Worm (Caenorhabditis elegans) whole organism, late embryonic: ENCODE data around the gene C14B9.2.

Experiments
- C38D4.7 ChIP-seq: fragments of 200-800 bp; sonication (Bioruptor generic); optimal IDR thresholded peaks from 2 replicates; lab custom pipeline; 2018; ENCODE audit warnings: mild to moderate bottlenecking, missing genetic modification characterization, moderate library complexity, missing compliant biosample characterization
- K02D7.2 ChIP-seq: sonication (generic microtip); optimal IDR thresholded peaks from 2 replicates; lab custom pipeline; 2017; ENCODE audit warnings: mild to moderate bottlenecking, missing genetic modification characterization, missing compliant biosample characterization
- ama-1 ChIP-seq: fragments of 150-350 bp; optimal IDR thresholded peaks from 2 replicates; lab custom pipeline; 2014
- ceh-14 ChIP-seq: sonication (generic microtip); optimal IDR thresholded peaks from 2 replicates; lab custom pipeline; 2016; ENCODE audit warnings: missing genotype, missing genetic modification characterization, missing compliant biosample characterization
- ceh-30 ChIP-seq: fragments of 150-350 bp; optimal IDR thresholded peaks from 2 replicates; lab custom pipeline; 2014; ENCODE audit warnings: missing biosample characterization, missing genetic modification characterization
- elt-4 ChIP-seq: sonication (generic microtip); optimal IDR thresholded peaks from 2 replicates; lab custom pipeline; 2016; ENCODE audit warnings: missing genetic modification characterization, missing compliant biosample characterization
- fkh-10 ChIP-seq: fragments of 150-350 bp; optimal IDR thresholded peaks from 2 replicates; lab custom pipeline; 2014; ENCODE audit warnings: missing biosample characterization, missing genetic modification reagents, missing genetic modification characterization
- mec-3 ChIP-seq: sonication (generic microtip); optimal IDR thresholded peaks from 2 replicates; lab custom pipeline; 2016; ENCODE audit warnings: borderline replicate concordance, missing genetic modification characterization, missing compliant biosample characterization
- sdc-2 ChIP-seq: sonication (generic microtip); optimal IDR thresholded peaks from 2 replicates; lab custom pipeline; 2016; ENCODE audit warnings: missing genotype, missing genetic modification characterization, missing compliant biosample characterization
- unc-86 ChIP-seq: sonication (generic microtip); optimal IDR thresholded peaks from 2 replicates; lab custom pipeline; 2016; ENCODE audit warnings: missing genetic modification characterization, missing compliant biosample characterization
- zip-5 ChIP-seq: sonication (generic microtip); optimal IDR thresholded peaks from 2 replicates; lab custom pipeline; 2016; ENCODE audit warnings: missing genetic modification characterization, missing compliant biosample characterization

DNA sequence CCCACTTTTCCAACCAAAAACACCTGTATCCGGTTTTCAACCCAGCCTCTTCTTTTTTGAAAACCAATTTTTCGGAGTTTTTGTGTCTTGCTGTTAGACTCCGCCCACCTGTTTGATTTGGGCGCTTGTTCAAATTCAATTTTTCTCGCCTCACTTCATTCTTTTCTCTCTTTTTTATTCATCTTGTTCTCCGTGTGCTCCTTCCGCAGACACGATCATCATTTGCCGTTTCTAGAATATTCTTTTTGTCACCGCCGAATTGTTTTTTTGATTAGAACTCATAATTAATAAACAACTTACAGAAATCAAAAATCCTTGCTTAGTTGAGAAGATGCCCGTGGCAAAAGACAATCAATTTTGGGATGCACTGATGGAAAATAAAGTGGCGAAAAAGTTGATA is 45.5 kb downstream of the C14B9.2 start, which contains the start of gene C50C3.5:
- TF ChIP-seq ama-1 (lab: Kevin White, UChicago), result no peak
- TF ChIP-seq mec-3 (tag; lab: Kevin White, UChicago), result no peak
- TF ChIP-seq unc-86, result no peak
- TF ChIP-seq K02D7.2 (tag; lab: Kevin White, UChicago), result no peak
- no peak for TF ChIP-seq C38D4.7 (GFP tag; lab: Kevin White, UChicago)
- no peak for TF ChIP-seq ceh-30 (tag; lab: Kevin White, UChicago)
- TF ChIP-seq sdc-2 (tag; lab: Kevin White, UChicago), result no peak
- no peak for TF ChIP-seq elt-4 (tag; lab: Kevin White, UChicago)
- no peak for TF ChIP-seq zip-5 (tag; lab: Kevin White, UChicago)
- TF ChIP-seq fkh-10 (GFP tag; lab: Kevin White, UChicago), result no peak
- TF ChIP-seq ceh-14, result no peak
